Worm (Caenorhabditis elegans): Measurements from ENCODE around the gene F40H3.3.

DNA sequence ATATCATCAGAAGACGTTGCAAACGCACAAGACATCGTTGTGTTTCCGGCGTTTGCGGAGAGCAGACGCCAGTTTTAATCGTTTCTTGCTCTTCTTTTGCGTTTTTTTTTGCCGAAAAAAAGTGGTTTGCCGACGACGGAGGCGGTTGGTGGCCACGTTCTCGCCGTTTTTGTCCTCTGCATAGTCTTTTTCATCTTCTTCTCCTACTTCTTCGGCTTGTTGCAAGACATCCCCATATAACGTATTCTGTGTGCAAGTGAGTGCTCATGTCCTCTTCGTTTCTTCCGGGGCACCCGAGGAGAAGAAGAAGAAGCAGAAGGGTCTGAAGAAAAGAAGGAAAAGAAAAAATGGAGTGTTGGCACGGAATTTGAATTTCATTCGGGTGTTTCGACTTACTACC, 3.7 kb downstream of the F40H3.3 start:
- TF ChIP-seq elt-1 (tag; optimal IDR thresholded peaks at IDR 0.05; ENCODE audit: borderline replicate concordance, insufficient read depth) (no peak), pha-4 (tag; optimal IDR thresholded peaks at IDR 0.05) (no peak), unc-39 (tag; optimal IDR thresholded peaks at IDR 0.05) (no peak), nhr-237 (tag; optimal IDR thresholded peaks at IDR 0.05) (no peak), unc-62 (GFP tag; optimal IDR thresholded peaks at IDR 0.05) (no peak), ztf-11 (tag; optimal IDR thresholded peaks at IDR 0.05) (no peak), blmp-1 (tag; optimal IDR thresholded peaks at IDR 0.05) (no peak), nhr-2 (tag; optimal IDR thresholded peaks at IDR 0.05) (no peak), nhr-12 (tag; optimal IDR thresholded peaks at IDR 0.05) (no peak)
